Fruit fly (Drosophila melanogaster) whole organism, embryonic: Measurements from ENCODE around the gene Trf4-2.

Source experiments
- Ada2b ChIP-seq: fragments of 200-800 bp; sonication (Bioruptor generic); IDR thresholded peaks from 2 replicates; pipeline ENCODE4 v1.3.6; 2022; ENCODE audit warnings: missing biosample characterization, missing genetic modification characterization
- BtbVII ChIP-seq: fragments of 200-800 bp; sonication (Bioruptor generic); optimal IDR thresholded peaks from 3 replicates; lab custom pipeline; 2017; ENCODE audit warnings: missing biosample characterization, mild to moderate bottlenecking, missing genetic modification characterization
- CG13296 ChIP-seq: fragments of 200-800 bp; sonication (Bioruptor generic); optimal IDR thresholded peaks from 3 replicates; lab custom pipeline; 2018; ENCODE audit warnings: missing biosample characterization, mild to moderate bottlenecking, missing genetic modification characterization
- CG1647 ChIP-seq: fragments of 200-800 bp; sonication (Bioruptor generic); optimal IDR thresholded peaks from 3 replicates; lab custom pipeline; 2016; ENCODE audit warnings: missing biosample characterization, missing genetic modification characterization
- CG31441 ChIP-seq: fragments of 200-800 bp; sonication (Bioruptor generic); IDR thresholded peaks from 2 replicates; pipeline ENCODE4 v1.3.6; 2022; ENCODE audit warnings: missing biosample characterization, missing genetic modification characterization
- CG32767 ChIP-seq: fragments of 200-800 bp; sonication (Bioruptor generic); IDR thresholded peaks from 2 replicates; pipeline ENCODE4 v1.3.6; 2022; ENCODE audit warnings: missing biosample characterization, missing genetic modification characterization
- CG7786 ChIP-seq: fragments of 200-800 bp; sonication (Bioruptor generic); optimal IDR thresholded peaks from 2 replicates; lab custom pipeline; 2016; ENCODE audit warnings: missing biosample characterization, missing genetic modification characterization
- CG9797 ChIP-seq: fragments of 200-800 bp; sonication (Bioruptor generic); optimal IDR thresholded peaks from 3 replicates; lab custom pipeline; 2018; ENCODE audit warnings: missing biosample characterization, mild to moderate bottlenecking, missing genetic modification characterization
- Dfd ChIP-seq, 2 experiments: fragments of >200 bp; optimal IDR thresholded peaks; 2 replicates each; lab custom pipeline; 2017; ENCODE audit warnings: missing biosample characterization in 2 of 2, missing genetic modification characterization in 2 of 2
- Eip74EF ChIP-seq, 2 experiments: fragments of 200-800 bp in 1 of 2; fragments of >200 bp in 1 of 2; sonication (Bioruptor generic) in 1 of 2; optimal IDR thresholded peaks; 2 replicates each; lab custom pipeline; 2017 to 2019; ENCODE audit warnings: missing biosample characterization in 2 of 2, missing genetic modification characterization in 2 of 2, mild to moderate bottlenecking in 1 of 2, moderate library complexity in 1 of 2

DNA sequence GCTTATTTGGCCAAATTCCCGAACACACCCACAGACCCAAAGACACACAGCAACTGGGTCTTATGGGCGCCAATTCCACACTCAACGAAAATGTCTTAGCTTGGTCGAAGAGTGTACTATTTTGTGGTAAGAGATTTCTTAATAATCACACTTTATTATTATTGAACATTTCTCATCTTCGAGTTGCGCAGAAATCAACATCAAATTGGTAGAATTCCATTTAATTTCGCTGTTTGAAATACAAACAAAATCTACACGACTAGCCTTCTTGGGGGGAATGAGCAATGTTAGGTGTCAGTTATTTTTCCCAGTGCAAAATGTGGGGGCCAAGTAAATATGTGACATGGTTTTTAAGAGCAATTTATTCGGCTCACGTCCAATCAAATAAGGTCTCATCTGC lies 34.1 kb upstream of the Trf4-2 start:
- TF ChIP-seq Ada2b (GFP tag; lab: Robert Waterston, UW) = 0 out of 2 replicates have a peak, but pooled peaks have one; percentile 12
- TF ChIP-seq BtbVII (GFP tag; lab: Kevin White, UChicago) = no peak
- no peak for TF ChIP-seq CG32767 (GFP tag; lab: Robert Waterston, UW)
- TF ChIP-seq Eip74EF (GFP tag; optimal IDR thresholded peaks at IDR 0.05; lab: Kevin White, UChicago) = no peak
- TF ChIP-seq CG9797 (GFP tag; lab: Kevin White, UChicago) = no peak
- TF ChIP-seq CG1647 (GFP tag; lab: Kevin White, UChicago) = no peak
- no peak for TF ChIP-seq CG13296
- no peak for TF ChIP-seq CG7786 (GFP tag; lab: Kevin White, UChicago)
- no peak for TF ChIP-seq CG31441
- TF ChIP-seq Dfd (GFP tag; optimal IDR thresholded peaks at IDR 0.05; lab: Kevin White, UChicago) = no peak
